Fruit fly (Drosophila melanogaster): ENCODE measurements around the gene robl37BC.
A peak's percentile ranks its signal among the peaks of the same experiment; 100 is the strongest.

robl37BC gene

DNA sequence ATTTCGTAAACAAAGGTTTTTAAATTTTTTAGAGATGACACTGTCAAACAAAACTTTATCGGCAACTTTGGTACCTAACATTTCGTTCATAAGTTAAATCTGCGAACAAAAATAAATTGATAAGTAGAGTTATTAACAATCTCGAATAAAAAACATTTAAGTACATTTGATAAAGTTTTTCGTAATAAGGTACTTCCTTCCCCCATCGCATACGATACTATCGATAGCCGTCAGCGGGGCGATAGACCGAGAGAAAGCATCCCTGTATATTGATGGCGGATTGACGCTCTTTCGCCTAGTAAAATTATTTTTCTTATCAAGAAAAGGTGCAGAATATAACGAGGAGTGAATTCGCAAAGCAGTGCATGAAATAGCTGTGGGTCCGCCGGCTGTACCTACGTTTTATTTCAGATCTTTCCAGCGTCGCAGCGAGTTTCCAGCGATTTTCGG is 34.5 kb downstream of the robl37BC start, which contains the start of the genes Ttc19 and Acn (continued):
- TF ChIP-seq Asciz (GFP tag; optimal IDR thresholded peaks at IDR 0.05) (no peak), grn (GFP tag; optimal IDR thresholded peaks at IDR 0.05) (no peak), bigmax (GFP tag; optimal IDR thresholded peaks at IDR 0.05) (no peak), Dref (GFP tag; IDR thresholded peaks at IDR 0.05) (peak; percentile 92), jigr1 (GFP tag; IDR thresholded peaks at IDR 0.05) (no peak), mirr (GFP tag; optimal IDR thresholded peaks at IDR 0.05) (peak; percentile 39), maf-S (GFP tag; optimal IDR thresholded peaks at IDR 0.05) (peak; percentile 89), dimm (GFP tag; IDR thresholded peaks at IDR 0.05) (peak; percentile 48), CG14441 (GFP tag; IDR thresholded peaks at IDR 0.05) (peak; percentile 82), pnt (GFP tag; optimal IDR thresholded peaks at IDR 0.05) (peak; percentile 81), vnd (GFP tag; IDR thresholded peaks at IDR 0.05; ENCODE audit: partially characterized antibody) (peak; percentile 96), CG9215 (GFP tag; IDR thresholded peaks at IDR 0.05) (peak; percentile 79), zfh2 (GFP tag; optimal IDR thresholded peaks at IDR 0.05) (peak; percentile 93), CG6813 (GFP tag; optimal IDR thresholded peaks at IDR 0.05) (peak; percentile 23), NK7.1 (GFP tag; optimal IDR thresholded peaks at IDR 0.05) (peak; percentile 68), gce (GFP tag; IDR thresholded peaks at IDR 0.05) (0 out of 3 replicates have a peak, but pooled peaks have one; percentile 33), Rx (GFP tag; IDR thresholded peaks at IDR 0.05) (peak; percentile 53; the same call in 1 of the 2 replicates), ash1 (GFP tag; optimal IDR thresholded peaks at IDR 0.05) (no peak), dan (GFP tag; IDR thresholded peaks at IDR 0.05) (no peak), Hmx (GFP tag; optimal IDR thresholded peaks at IDR 0.05) (peak; percentile 72), Opbp (GFP tag; IDR thresholded peaks at IDR 0.05; ENCODE audit: partially characterized antibody) (peak; percentile 96), ara (GFP tag; IDR thresholded peaks at IDR 0.05) (peak; percentile 82), CG7745 (tag; optimal IDR thresholded peaks at IDR 0.05) (no peak), ap (GFP tag; IDR thresholded peaks at IDR 0.05) (peak; percentile 68), CG3995 (GFP tag; optimal IDR thresholded peaks at IDR 0.05) (peak; percentile 16), CG7372 (GFP tag; IDR thresholded peaks at IDR 0.05) (peak; percentile 77), CG3407 (GFP tag; optimal IDR thresholded peaks at IDR 0.05) (peak; percentile 60), Hey (tag; optimal IDR thresholded peaks at IDR 0.05) (no peak), Chrac-16 (GFP tag; optimal IDR thresholded peaks at IDR 0.05) (peak; percentile 82), CG2129 (GFP tag; IDR thresholded peaks at IDR 0.05; ENCODE audit: partially characterized antibody) (peak; percentile 97), fu2 (GFP tag; optimal IDR thresholded peaks at IDR 0.05) (peak; percentile 90), disco-r (GFP tag; optimal IDR thresholded peaks at IDR 0.05) (peak; percentile 77), Sin3A (optimal IDR thresholded peaks at IDR 0.05) (peak; percentile 64), Vsx1 (GFP tag; optimal IDR thresholded peaks at IDR 0.05) (no peak), lmd (GFP tag; IDR thresholded peaks at IDR 0.05) (peak; percentile 79), ewg (GFP tag; optimal IDR thresholded peaks at IDR 0.05) (peak; percentile 66), CG5245 (GFP tag; optimal IDR thresholded peaks at IDR 0.05) (peak; percentile 61), CG17328 (GFP tag; IDR thresholded peaks at IDR 0.05) (peak; percentile 83), dmrt99B (tag; optimal IDR thresholded peaks at IDR 0.05) (no peak), CG14965 (GFP tag; optimal IDR thresholded peaks at IDR 0.05; ENCODE audit: borderline replicate concordance) (peak; percentile 18), HLHmδ (GFP tag; optimal IDR thresholded peaks at IDR 0.05) (no peak), CG2889 (GFP tag; IDR thresholded peaks at IDR 0.05) (peak; percentile 71; the same call in 1 of the 3 replicates), CG4854 (GFP tag; optimal IDR thresholded peaks at IDR 0.05) (peak; percentile 78), CG30020 (tag; optimal IDR thresholded peaks at IDR 0.05) (peak; percentile 83), CG6854 (GFP tag; optimal IDR thresholded peaks at IDR 0.05) (peak; percentile 33), CG16863 (GFP tag; optimal IDR thresholded peaks at IDR 0.05) (peak; percentile 89), mld (GFP tag; IDR thresholded peaks at IDR 0.05; ENCODE audit: partially characterized antibody) (peak; percentile 93), CG10565 (GFP tag; optimal IDR thresholded peaks at IDR 0.05) (peak; percentile 9), CG17186 (GFP tag; optimal IDR thresholded peaks at IDR 0.05) (peak; percentile 81), amos (GFP tag; IDR thresholded peaks at IDR 0.05; ENCODE audit: partially characterized antibody) (peak; percentile 95), B-H1 (GFP tag; IDR thresholded peaks at IDR 0.05) (peak; percentile 70)

Measured in whole organism, embryonic.